Worm (Caenorhabditis elegans): ENCODE measurements around the gene hsp-43.

The hsp-43 gene

DNA sequence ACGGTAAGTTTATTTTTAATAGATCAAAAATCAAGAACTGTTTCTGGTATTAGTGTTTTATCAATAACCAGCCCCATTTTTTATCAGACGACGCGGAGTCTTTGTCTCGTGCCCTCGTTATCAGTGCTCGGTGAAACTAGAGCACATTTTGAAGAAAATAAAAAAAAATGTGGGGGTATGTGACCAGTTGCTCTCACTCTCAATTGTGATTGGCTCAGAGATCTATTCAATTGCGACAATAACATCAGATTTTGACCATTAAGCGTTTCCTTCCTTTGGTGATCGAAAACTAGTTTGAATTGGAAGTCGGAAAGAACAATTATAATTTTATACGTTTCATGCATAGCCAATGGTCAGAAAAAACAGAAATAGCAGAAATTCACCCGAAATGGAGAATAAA, 21.1 kb upstream of the hsp-43 start:
- TF ChIP-seq elt-1 (tag; optimal IDR thresholded peaks at IDR 0.05), result no peak
- peak; percentile 80 for TF ChIP-seq sma-9 (GFP tag; optimal IDR thresholded peaks at IDR 0.05)
- no peak for TF ChIP-seq sma-9 (tag; optimal IDR thresholded peaks at IDR 0.05)
- no peak for TF ChIP-seq dmd-4 (tag; optimal IDR thresholded peaks at IDR 0.05)
- peak; percentile 57 for TF ChIP-seq nhr-129 (tag; optimal IDR thresholded peaks at IDR 0.05)
- TF ChIP-seq lin-11 (tag; optimal IDR thresholded peaks at IDR 0.05), result no peak
- TF ChIP-seq unc-62 (GFP tag; optimal IDR thresholded peaks at IDR 0.05), result no peak
- peak; percentile 25 for TF ChIP-seq crh-2 (tag; optimal IDR thresholded peaks at IDR 0.05)
- peak; percentile 32 for TF ChIP-seq F13H6.1 (tag; optimal IDR thresholded peaks at IDR 0.05)
- TF ChIP-seq sma-3 (GFP tag; optimal IDR thresholded peaks at IDR 0.05), result peak; percentile 28

DNA sequence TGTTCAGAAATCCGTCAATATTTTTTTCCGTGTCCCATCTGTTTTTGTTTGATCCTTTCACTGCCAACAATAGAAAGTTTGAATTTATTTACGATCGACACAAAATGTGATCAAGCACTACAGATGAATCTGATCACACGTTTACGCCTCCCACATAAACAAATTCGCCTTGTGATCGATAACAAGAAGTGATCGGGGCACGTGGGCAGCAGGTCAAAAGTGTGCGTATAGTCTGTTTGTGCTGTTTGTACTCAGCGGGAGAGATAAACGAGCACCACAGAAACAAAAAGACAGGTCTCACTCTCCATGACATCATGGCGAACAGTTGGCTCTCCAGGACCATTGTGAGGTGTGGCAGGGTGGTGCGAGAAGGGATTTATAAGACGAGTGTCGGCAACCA, 20.2 kb upstream of the hsp-43 start:
- TF ChIP-seq mdl-1 (tag; optimal IDR thresholded peaks at IDR 0.05) (peak; percentile 67 to 91), ceh-82 (tag; optimal IDR thresholded peaks at IDR 0.05) (no peak), nhr-21 (tag; optimal IDR thresholded peaks at IDR 0.05) (peak; percentile 85), sma-3 (GFP tag; optimal IDR thresholded peaks at IDR 0.05) (peak; percentile 85), F13H6.1 (tag; optimal IDR thresholded peaks at IDR 0.05) (peak; percentile 91), nhr-10 (tag; optimal IDR thresholded peaks at IDR 0.05) (peak; percentile 34), sma-9 (GFP tag; optimal IDR thresholded peaks at IDR 0.05) (peak; percentile 97), sma-9 (tag; optimal IDR thresholded peaks at IDR 0.05) (no peak), mab-5 (tag; optimal IDR thresholded peaks at IDR 0.05) (peak; percentile 34), mbf-1 (tag; optimal IDR thresholded peaks at IDR 0.05) (no peak), lsy-2 (tag; optimal IDR thresholded peaks at IDR 0.05) (peak in 1 of 2 experiments; percentile 76), peb-1 (tag; optimal IDR thresholded peaks at IDR 0.05) (no peak), blmp-1 (tag; optimal IDR thresholded peaks at IDR 0.05; ENCODE audit: insufficient read depth) (peak; percentile 81), nhr-25 (tag; optimal IDR thresholded peaks at IDR 0.05) (peak; percentile 89), fos-1 (tag; optimal IDR thresholded peaks at IDR 0.05) (peak; percentile 68), nhr-6 (tag; optimal IDR thresholded peaks at IDR 0.05) (peak; percentile 26), nhr-129 (tag; optimal IDR thresholded peaks at IDR 0.05) (peak; percentile 97), Y55F3AM.14 (GFP tag; optimal IDR thresholded peaks at IDR 0.05) (peak; percentile 78), ZK546.5 (tag; optimal IDR thresholded peaks at IDR 0.05) (no peak), nhr-12 (tag; optimal IDR thresholded peaks at IDR 0.05) (no peak), aly-2 (tag; optimal IDR thresholded peaks at IDR 0.05) (no peak), nhr-77 (tag; optimal IDR thresholded peaks at IDR 0.05) (no peak), lin-11 (tag; optimal IDR thresholded peaks at IDR 0.05) (peak; percentile 48), gmeb-1 (tag; optimal IDR thresholded peaks at IDR 0.05) (peak; percentile 56), crh-2 (tag; optimal IDR thresholded peaks at IDR 0.05) (peak; percentile 94), sem-4 (tag; optimal IDR thresholded peaks at IDR 0.05) (peak; percentile 60), C34F6.9 (tag; optimal IDR thresholded peaks at IDR 0.05) (peak; percentile 52), skn-1 (tag; optimal IDR thresholded peaks at IDR 0.05) (peak; percentile 4), ztf-4 (tag; optimal IDR thresholded peaks at IDR 0.05) (peak; percentile 91), lin-13 (GFP tag; optimal IDR thresholded peaks at IDR 0.05) (peak; percentile 56), ama-1 (optimal IDR thresholded peaks at IDR 0.05) (peak; percentile 58)

DNA sequence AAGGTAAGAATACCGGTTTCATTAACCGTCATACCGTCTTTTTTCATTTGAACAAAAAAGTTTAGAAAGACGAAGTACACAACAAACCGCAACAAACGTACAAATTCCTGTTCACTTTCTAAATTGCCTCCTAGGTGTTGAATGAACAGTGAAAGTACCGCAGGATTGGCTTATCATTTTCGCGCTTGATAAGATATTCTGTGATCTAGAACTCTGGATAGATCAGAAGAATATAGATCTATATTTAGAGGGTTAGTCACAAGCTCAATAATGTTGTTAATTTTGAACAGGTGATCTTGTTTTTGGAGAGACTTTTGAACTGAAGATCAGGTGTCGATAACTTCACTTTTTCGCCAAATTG, 19.3 kb upstream of the hsp-43 start:
- TF ChIP-seq lin-11 (tag; optimal IDR thresholded peaks at IDR 0.05) (no peak), nhr-237 (tag; optimal IDR thresholded peaks at IDR 0.05) (no peak), ztf-1 (GFP tag; conservative IDR thresholded peaks at IDR 0.05) (no peak), nhr-10 (tag; optimal IDR thresholded peaks at IDR 0.05) (no peak), blmp-1 (tag; optimal IDR thresholded peaks at IDR 0.05; ENCODE audit: insufficient read depth) (peak; percentile 12), unc-55 (GFP tag; optimal IDR thresholded peaks at IDR 0.05) (no peak), skn-1 (tag; optimal IDR thresholded peaks at IDR 0.05) (no peak)

DNA sequence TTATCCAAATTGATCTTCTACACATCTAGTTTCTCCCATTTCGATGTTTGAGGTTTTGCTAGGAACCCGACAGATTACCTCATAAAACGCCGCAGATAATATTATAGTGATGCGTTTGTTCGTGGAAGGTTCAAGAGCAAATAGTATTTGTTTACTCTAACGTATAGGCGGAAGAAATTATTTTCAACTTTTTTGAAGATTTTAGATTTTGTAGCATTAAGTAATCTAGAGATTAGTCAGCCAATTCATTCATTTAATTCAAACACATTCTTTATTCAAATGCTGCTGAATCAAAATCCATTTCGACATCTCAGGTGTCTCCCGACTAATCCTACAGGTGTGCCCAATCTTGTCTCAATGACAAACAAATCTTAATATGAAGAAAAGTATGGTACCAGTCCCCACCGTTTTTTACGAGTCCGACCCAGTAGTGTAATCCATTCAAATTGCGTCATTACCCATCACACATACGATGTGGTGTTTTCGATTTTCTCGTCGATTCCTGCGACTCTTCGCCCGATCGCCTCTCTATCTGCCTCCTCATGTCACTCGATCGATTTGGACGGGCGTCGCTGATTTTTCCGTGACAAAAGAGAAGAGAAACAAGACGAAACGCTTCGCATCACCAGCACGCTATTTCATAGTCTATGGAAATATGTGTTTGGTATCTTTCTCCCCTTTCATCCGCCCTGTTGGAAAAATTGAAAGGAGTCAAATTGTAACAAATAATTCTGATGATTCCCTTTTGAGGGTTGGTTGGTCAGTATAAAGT, 18.7 kb upstream of the hsp-43 start:
- TF ChIP-seq elt-3 (tag; optimal IDR thresholded peaks at IDR 0.05) (no peak), ztf-4 (tag; optimal IDR thresholded peaks at IDR 0.05) (peak; percentile 88), nhr-25 (tag; optimal IDR thresholded peaks at IDR 0.05) (peak; percentile 68), ztf-1 (GFP tag; conservative IDR thresholded peaks at IDR 0.05) (no peak), sma-9 (GFP tag; optimal IDR thresholded peaks at IDR 0.05) (peak; percentile 68), sma-9 (tag; optimal IDR thresholded peaks at IDR 0.05) (no peak), crh-2 (tag; optimal IDR thresholded peaks at IDR 0.05) (peak; percentile 58), F13H6.1 (tag; optimal IDR thresholded peaks at IDR 0.05) (peak; percentile 64), nhr-10 (tag; optimal IDR thresholded peaks at IDR 0.05) (peak; percentile 33), nhr-237 (tag; optimal IDR thresholded peaks at IDR 0.05) (no peak), blmp-1 (tag; optimal IDR thresholded peaks at IDR 0.05; ENCODE audit: insufficient read depth) (peak; percentile 52), unc-62 (GFP tag; optimal IDR thresholded peaks at IDR 0.05) (no peak), sem-4 (tag; optimal IDR thresholded peaks at IDR 0.05) (peak; percentile 78), nhr-11 (tag; optimal IDR thresholded peaks at IDR 0.05) (peak; percentile 30), skn-1 (tag; optimal IDR thresholded peaks at IDR 0.05) (no peak), fos-1 (tag; optimal IDR thresholded peaks at IDR 0.05) (peak; percentile 51), sma-3 (GFP tag; optimal IDR thresholded peaks at IDR 0.05) (peak; percentile 15), nhr-23 (tag; optimal IDR thresholded peaks at IDR 0.05) (no peak), nhr-21 (tag; optimal IDR thresholded peaks at IDR 0.05) (peak; percentile 52), ama-1 (optimal IDR thresholded peaks at IDR 0.05) (peak; percentile 91), nhr-129 (tag; optimal IDR thresholded peaks at IDR 0.05) (peak; percentile 98), lin-13 (GFP tag; optimal IDR thresholded peaks at IDR 0.05) (peak; percentile 58), ceh-16 (tag; optimal IDR thresholded peaks at IDR 0.05) (no peak), Y55F3AM.14 (GFP tag; optimal IDR thresholded peaks at IDR 0.05) (peak; percentile 58), lsy-2 (tag; optimal IDR thresholded peaks at IDR 0.05) (peak in 1 of 2 experiments; percentile 61), mdl-1 (tag; optimal IDR thresholded peaks at IDR 0.05) (peak in 1 of 2 experiments; percentile 33), lin-39 (tag; optimal IDR thresholded peaks at IDR 0.05) (no peak)

Data from whole organism, L2 larva.